Worm (Caenorhabditis elegans) whole organism, early embryonic: ENCODE measurements around the gene M01H9.10.

Experiments used
- F13C5.2 ChIP-seq: sonication (generic microtip); optimal IDR thresholded peaks from 2 replicates; lab custom pipeline; 2017; ENCODE audit warnings: mild to moderate bottlenecking, missing genetic modification characterization, inconsistent platforms, missing compliant biosample characterization
- ama-1 ChIP-seq: fragments of 150-350 bp; optimal IDR thresholded peaks from 2 replicates; lab custom pipeline; 2014
- hmg-4 ChIP-seq: fragments of 200-800 bp; sonication (Bioruptor generic); optimal IDR thresholded peaks from 2 replicates; lab custom pipeline; 2018; ENCODE audit warnings: mild to moderate bottlenecking, missing genetic modification characterization, missing compliant biosample characterization
- hnd-1 ChIP-seq: sonication (generic microtip); optimal IDR thresholded peaks from 2 replicates; lab custom pipeline; 2016; ENCODE audit warnings: missing genetic modification characterization, missing compliant biosample characterization
- scrt-1 ChIP-seq: fragments of 200-800 bp; sonication (Bioruptor generic); IDR thresholded peaks from 2 replicates; pipeline ENCODE4 v1.3.6; 2022; ENCODE audit warnings: missing genetic modification characterization, missing compliant biosample characterization

DNA sequence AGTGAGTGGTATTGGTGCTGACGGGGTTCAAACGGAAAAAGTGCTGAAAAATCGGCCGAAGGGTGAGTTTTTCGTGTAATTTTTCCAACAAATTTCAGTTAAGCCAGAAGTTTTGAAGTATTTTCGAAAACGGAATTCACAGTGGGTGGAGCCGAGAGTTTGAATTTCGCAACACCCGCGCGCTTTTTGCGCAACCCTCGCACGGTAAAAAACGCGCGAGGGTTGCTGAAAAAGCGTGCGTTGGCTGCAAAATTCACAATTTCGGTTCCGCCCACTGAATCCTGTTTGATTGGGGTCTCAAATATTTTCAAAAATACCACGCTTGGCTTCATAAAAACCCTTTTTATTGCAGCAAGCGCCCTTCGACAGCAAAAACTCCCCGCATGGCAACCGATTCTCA, 32.6 kb downstream of the M01H9.10 start:
- TF ChIP-seq hnd-1 (tag; lab: Kevin White, UChicago) (no peak), ama-1 (no peak), scrt-1 (GFP tag; lab: Robert Waterston, UW) (no peak), F13C5.2 (tag; lab: Kevin White, UChicago) (no peak), hmg-4 (GFP tag; lab: Kevin White, UChicago) (no peak)
